Fruit fly (Drosophila melanogaster) whole organism, embryonic: ENCODE results near the gene fend.

Experiments
- Aef1 ChIP-seq: fragments of 200-800 bp; sonication (Bioruptor generic); IDR thresholded peaks from 3 replicates; pipeline ENCODE4 v1.3.6; 2022; ENCODE audit warnings: missing biosample characterization, missing genetic modification characterization
- Blimp-1 ChIP-seq: fragments of 200-800 bp; sonication (Bioruptor generic); optimal IDR thresholded peaks from 3 replicates; lab custom pipeline; 2018; ENCODE audit warnings: missing biosample characterization, missing genetic modification characterization, mild to moderate bottlenecking, moderate library complexity, missing genetic modification reagents
- CG10274 ChIP-seq: fragments of 200-800 bp; sonication (Bioruptor generic); optimal IDR thresholded peaks from 3 replicates; lab custom pipeline; 2017; ENCODE audit warnings: missing biosample characterization, mild to moderate bottlenecking, missing genetic modification characterization
- CG11723 ChIP-seq: fragments of 200-800 bp; sonication (Bioruptor generic); optimal IDR thresholded peaks from 2 replicates; lab custom pipeline; 2017; ENCODE audit warnings: missing biosample characterization, mild to moderate bottlenecking, missing genetic modification characterization
- CG12236 ChIP-seq: fragments of 200-800 bp; sonication (Bioruptor generic); optimal IDR thresholded peaks from 2 replicates; lab custom pipeline; 2016; ENCODE audit warnings: missing biosample characterization, missing genetic modification characterization
- CG13287 ChIP-seq: fragments of 200-800 bp; sonication (Bioruptor generic); IDR thresholded peaks from 2 replicates; pipeline ENCODE4 v1.3.6; 2022; ENCODE audit warnings: missing biosample characterization, missing genetic modification characterization; ENCODE audit not compliant: partially characterized antibody
- CG13775 ChIP-seq: fragments of 200-800 bp; sonication (Bioruptor generic); optimal IDR thresholded peaks from 3 replicates; lab custom pipeline; 2017; ENCODE audit warnings: missing biosample characterization, mild to moderate bottlenecking, missing genetic modification characterization
- CG18011 ChIP-seq: fragments of 200-800 bp; sonication (Bioruptor generic); optimal IDR thresholded peaks from 2 replicates; lab custom pipeline; 2017; ENCODE audit warnings: missing biosample characterization, missing genetic modification characterization, mild to moderate bottlenecking, moderate library complexity, missing genotype
- CG18262 ChIP-seq: fragments of 200-800 bp; optimal IDR thresholded peaks from 3 replicates; lab custom pipeline; 2019; ENCODE audit warnings: missing biosample characterization, mild to moderate bottlenecking, missing genetic modification characterization, moderate library complexity
- CG31224 ChIP-seq: fragments of 200-800 bp; sonication (Bioruptor generic); IDR thresholded peaks from 2 replicates; pipeline ENCODE4 v1.3.6; 2022; ENCODE audit warnings: missing biosample characterization, missing genetic modification characterization
- CG31441 ChIP-seq: fragments of 200-800 bp; sonication (Bioruptor generic); IDR thresholded peaks from 2 replicates; pipeline ENCODE4 v1.3.6; 2022; ENCODE audit warnings: missing biosample characterization, missing genetic modification characterization
- CG3281 ChIP-seq: fragments of 200-800 bp; sonication (Bioruptor generic); optimal IDR thresholded peaks from 3 replicates; lab custom pipeline; 2017; ENCODE audit warnings: missing biosample characterization, mild to moderate bottlenecking, missing genetic modification characterization
- CG42726 ChIP-seq: fragments of 200-800 bp; sonication (Bioruptor generic); IDR thresholded peaks from 2 replicates; pipeline ENCODE4 v1.3.6; 2022; ENCODE audit warnings: missing biosample characterization, missing genetic modification characterization; ENCODE audit not compliant: partially characterized antibody
- CG4360 ChIP-seq: fragments of 200-800 bp; sonication (Bioruptor generic); IDR thresholded peaks from 2 replicates; pipeline ENCODE4 v1.3.6; 2022; ENCODE audit warnings: missing biosample characterization, missing genetic modification characterization
- CG4404 ChIP-seq: fragments of 200-800 bp; sonication (Bioruptor generic); IDR thresholded peaks from 2 replicates; pipeline ENCODE4 v1.3.6; 2022; ENCODE audit warnings: missing biosample characterization, missing genetic modification characterization
- CG4424 ChIP-seq: fragments of 200-800 bp; sonication (Bioruptor generic); optimal IDR thresholded peaks from 3 replicates; lab custom pipeline; 2016; ENCODE audit warnings: missing biosample characterization, missing genetic modification characterization
- CG7357 ChIP-seq: fragments of 200-800 bp; sonication (Bioruptor generic); IDR thresholded peaks from 3 replicates; pipeline ENCODE4 v1.3.6; 2022; ENCODE audit warnings: missing biosample characterization, missing genetic modification characterization
- Camta ChIP-seq: fragments of 200-800 bp; sonication (Bioruptor generic); optimal IDR thresholded peaks from 2 replicates; lab custom pipeline; 2016; ENCODE audit warnings: missing biosample characterization, missing genetic modification characterization
- Chrac-16 ChIP-seq: fragments of 200-800 bp; sonication (Bioruptor generic); optimal IDR thresholded peaks from 3 replicates; lab custom pipeline; 2016; ENCODE audit warnings: missing biosample characterization, missing genetic modification characterization
- Doc3 ChIP-seq: fragments of 200-800 bp; sonication (Bioruptor generic); IDR thresholded peaks from 3 replicates; pipeline ENCODE4 v1.3.6; 2022; ENCODE audit warnings: missing biosample characterization, missing genetic modification characterization; ENCODE audit not compliant: partially characterized antibody
- Eip74EF ChIP-seq, 2 experiments: fragments of 200-800 bp in 1 of 2; fragments of >200 bp in 1 of 2; sonication (Bioruptor generic) in 1 of 2; optimal IDR thresholded peaks; 2 replicates each; lab custom pipeline; 2017 to 2019; ENCODE audit warnings: missing biosample characterization in 2 of 2, missing genetic modification characterization in 2 of 2, mild to moderate bottlenecking in 1 of 2, moderate library complexity in 1 of 2
- Ets65A ChIP-seq: fragments of 200-800 bp; sonication (Bioruptor generic); peaks from one replicate; lab custom pipeline; 2016; ENCODE audit warnings: missing biosample characterization, missing genetic modification characterization
- HHEX ChIP-seq: fragments of 200-800 bp; sonication (Bioruptor generic); optimal IDR thresholded peaks from 3 replicates; lab custom pipeline; 2017; ENCODE audit warnings: missing biosample characterization, mild to moderate bottlenecking, missing genetic modification characterization, missing genetic modification reagents
- Hey ChIP-seq: fragments of 200-800 bp; sonication (Bioruptor generic); optimal IDR thresholded peaks from 3 replicates; lab custom pipeline; 2018; ENCODE audit warnings: missing biosample characterization, mild to moderate bottlenecking, missing genetic modification characterization
- Med ChIP-seq: fragments of 200-800 bp; sonication (Bioruptor generic); peaks from one replicate; lab custom pipeline; 2016; ENCODE audit warnings: missing biosample characterization, missing genetic modification characterization, mild to moderate bottlenecking, inconsistent platforms, moderate library complexity
- Oaz ChIP-seq: fragments of 200-800 bp; sonication (Bioruptor generic); IDR thresholded peaks from 2 replicates; pipeline ENCODE4 v1.3.6; 2022; ENCODE audit warnings: missing biosample characterization, missing genetic modification characterization
- Optix ChIP-seq: fragments of 200-800 bp; sonication (Bioruptor generic); IDR thresholded peaks from 3 replicates; pipeline ENCODE4 v1.3.6; 2022; ENCODE audit warnings: missing biosample characterization, missing genetic modification characterization
- PHDP ChIP-seq: fragments of 200-800 bp; sonication (Bioruptor generic); optimal IDR thresholded peaks from 3 replicates; lab custom pipeline; 2018; ENCODE audit warnings: missing biosample characterization, mild to moderate bottlenecking, missing genetic modification characterization, moderate library complexity
- Ptx1 ChIP-seq: fragments of 200-800 bp; sonication (Bioruptor generic); IDR thresholded peaks from 2 replicates; pipeline ENCODE4 v1.3.6; 2022; ENCODE audit warnings: missing biosample characterization, missing genetic modification characterization
- Ravus ChIP-seq: fragments of 200-800 bp; sonication (Bioruptor generic); IDR thresholded peaks from 2 replicates; pipeline ENCODE4 v1.3.6; 2022; ENCODE audit warnings: missing biosample characterization, missing genetic modification characterization
- Side ChIP-seq: fragments of 200-800 bp; sonication (Bioruptor generic); optimal IDR thresholded peaks from 2 replicates; lab custom pipeline; 2016; ENCODE audit warnings: missing biosample characterization, missing genetic modification characterization
- Sox100B ChIP-seq: fragments of 200-800 bp; sonication (Bioruptor generic); optimal IDR thresholded peaks from 3 replicates; lab custom pipeline; 2018; ENCODE audit warnings: missing biosample characterization, mild to moderate bottlenecking, missing genetic modification characterization
- ac ChIP-seq: fragments of 200-800 bp; sonication (Bioruptor generic); optimal IDR thresholded peaks from 3 replicates; lab custom pipeline; 2017; ENCODE audit warnings: missing biosample characterization, mild to moderate bottlenecking, missing genetic modification characterization
- ara ChIP-seq: fragments of 200-800 bp; sonication (Bioruptor generic); IDR thresholded peaks from 2 replicates; pipeline ENCODE4 v1.3.6; 2022; ENCODE audit warnings: missing biosample characterization, missing genetic modification characterization
- bcd ChIP-seq: fragments of 200-800 bp; sonication (Bioruptor generic); optimal IDR thresholded peaks from 2 replicates; lab custom pipeline; 2017; ENCODE audit warnings: missing biosample characterization, mild to moderate bottlenecking, missing genetic modification characterization
- bowl ChIP-seq: fragments of 200-800 bp; sonication (Bioruptor generic); IDR thresholded peaks from 2 replicates; pipeline ENCODE4 v1.3.6; 2022; ENCODE audit warnings: missing biosample characterization, missing genetic modification characterization
- dysf ChIP-seq: fragments of 200-800 bp; sonication (Bioruptor generic); IDR thresholded peaks from 3 replicates; pipeline ENCODE4 v1.3.6; 2022; ENCODE audit warnings: missing biosample characterization, missing genetic modification characterization
- emc ChIP-seq: fragments of 200-800 bp; sonication (Bioruptor generic); optimal IDR thresholded peaks from 2 replicates; lab custom pipeline; 2016; ENCODE audit warnings: missing biosample characterization, missing genetic modification characterization
- esg ChIP-seq: fragments of 200-800 bp; sonication (Bioruptor generic); conservative IDR thresholded peaks from 2 replicates; pipeline ENCODE4 v1.3.6; 2022; ENCODE audit warnings: missing biosample characterization, missing genetic modification characterization
- gem ChIP-seq: fragments of 200-800 bp; sonication (Bioruptor generic); optimal IDR thresholded peaks from 2 replicates; lab custom pipeline; 2019; ENCODE audit warnings: missing biosample characterization, mild to moderate bottlenecking, missing genetic modification characterization, moderate library complexity
- jumu ChIP-seq: fragments of 200-800 bp; sonication (Bioruptor generic); optimal IDR thresholded peaks from 3 replicates; lab custom pipeline; 2016; ENCODE audit warnings: missing biosample characterization, missing genetic modification characterization
- pb ChIP-seq: fragments of 200-800 bp; sonication (Bioruptor generic); optimal IDR thresholded peaks from 3 replicates; lab custom pipeline; 2016; ENCODE audit warnings: missing biosample characterization, missing genetic modification characterization
- psq ChIP-seq: fragments of 200-800 bp; sonication (Bioruptor generic); optimal IDR thresholded peaks from 2 replicates; lab custom pipeline; 2017; ENCODE audit warnings: missing biosample characterization, missing genetic modification characterization
- ranshi ChIP-seq: fragments of 200-800 bp; sonication (Bioruptor generic); IDR thresholded peaks from 2 replicates; pipeline ENCODE4 v1.3.6; 2022; ENCODE audit warnings: missing biosample characterization, missing genetic modification characterization
- slou ChIP-seq: fragments of 200-800 bp; sonication (Bioruptor generic); optimal IDR thresholded peaks from 3 replicates; lab custom pipeline; 2016; ENCODE audit warnings: missing biosample characterization, missing genetic modification characterization
- sna ChIP-seq: fragments of 200-800 bp; sonication (Bioruptor generic); IDR thresholded peaks from 2 replicates; pipeline ENCODE4 v1.3.6; 2022; ENCODE audit warnings: missing biosample characterization, missing genetic modification characterization; ENCODE audit not compliant: partially characterized antibody
- tio ChIP-seq: fragments of 200-800 bp; sonication (Bioruptor generic); optimal IDR thresholded peaks from 2 replicates; lab custom pipeline; 2017; ENCODE audit warnings: missing biosample characterization, missing genetic modification characterization, inconsistent platforms
- tup ChIP-seq: fragments of 200-800 bp; sonication (Bioruptor generic); optimal IDR thresholded peaks from 2 replicates; lab custom pipeline; 2016; ENCODE audit warnings: missing biosample characterization, mild to moderate bottlenecking, missing genetic modification characterization, moderate library complexity
- unpg ChIP-seq: fragments of 200-800 bp; sonication (Bioruptor generic); optimal IDR thresholded peaks from 3 replicates; lab custom pipeline; 2018; ENCODE audit warnings: missing biosample characterization, mild to moderate bottlenecking, missing genetic modification characterization, moderate library complexity
- zen ChIP-seq: fragments of 200-800 bp; sonication (Bioruptor generic); optimal IDR thresholded peaks from 3 replicates; lab custom pipeline; 2018; ENCODE audit warnings: missing biosample characterization, mild to moderate bottlenecking, missing genetic modification characterization, moderate library complexity

The fend gene

dm6 chrX:9119671-9120364, 15.1 kb downstream of the fend start (continued):
- TF ChIP-seq sna (GFP tag; lab: Robert Waterston, UW) = no peak
- no peak for TF ChIP-seq CG4360 (GFP tag; lab: Robert Waterston, UW)
- TF ChIP-seq slou = no peak
- TF ChIP-seq Oaz (GFP tag; lab: Robert Waterston, UW) = no peak
- no peak for TF ChIP-seq bowl (GFP tag; lab: Robert Waterston, UW)
- TF ChIP-seq zen = no peak
- peak; percentile 6 for TF ChIP-seq HHEX (GFP tag; lab: Kevin White, UChicago)
- TF ChIP-seq CG12236 (GFP tag; lab: Kevin White, UChicago) = no peak
- TF ChIP-seq ara (GFP tag; lab: Robert Waterston, UW) = no peak
- no peak for TF ChIP-seq Doc3
- peak; percentile 6 for TF ChIP-seq PHDP
- TF ChIP-seq esg (GFP tag; lab: Robert Waterston, UW) = no peak
- peak; percentile 63 for TF ChIP-seq Med (GFP tag; lab: Kevin White, UChicago)
- TF ChIP-seq Ets65A (GFP tag; lab: Kevin White, UChicago) = peak; percentile 80
- no peak for TF ChIP-seq emc (GFP tag; lab: Kevin White, UChicago)
- 0 out of 2 replicates have a peak, but pooled peaks have one; percentile 6 for TF ChIP-seq Ptx1 (GFP tag; lab: Robert Waterston, UW)
- TF ChIP-seq bcd = no peak
- no peak for TF ChIP-seq Ravus (GFP tag; lab: Robert Waterston, UW)
- TF ChIP-seq CG13775 (GFP tag; lab: Kevin White, UChicago) = no peak
- no peak for TF ChIP-seq dysf
- no peak for TF ChIP-seq CG31224 (GFP tag; lab: Robert Waterston, UW)
- no peak for TF ChIP-seq CG13287 (GFP tag; lab: Robert Waterston, UW)
- peak; percentile 15 for TF ChIP-seq Blimp-1
- no peak for TF ChIP-seq psq (GFP tag; lab: Kevin White, UChicago)
- TF ChIP-seq CG42726 (GFP tag; lab: Robert Waterston, UW) = no peak
- no peak for TF ChIP-seq Eip74EF (GFP tag; optimal IDR thresholded peaks at IDR 0.05; lab: Kevin White, UChicago)
- TF ChIP-seq pb (GFP tag; lab: Kevin White, UChicago) = peak; percentile 12
- TF ChIP-seq CG18262 (tag; lab: Kevin White, UChicago) = peak; percentile 58
- no peak for TF ChIP-seq CG18011 (GFP tag; lab: Kevin White, UChicago)
- TF ChIP-seq Hey (tag; lab: Kevin White, UChicago) = no peak
- peak; percentile 67 for TF ChIP-seq Sox100B (GFP tag; lab: Kevin White, UChicago)
- no peak for TF ChIP-seq CG10274 (GFP tag; lab: Kevin White, UChicago)
- peak; percentile 6 for TF ChIP-seq tio (GFP tag; lab: Kevin White, UChicago)
- TF ChIP-seq CG4424 (GFP tag; lab: Kevin White, UChicago) = peak; percentile 44
- peak; percentile 35; the same call in 1 of the 2 replicates for TF ChIP-seq CG31441
- TF ChIP-seq CG11723 (GFP tag; lab: Kevin White, UChicago) = no peak
- TF ChIP-seq Chrac-16 = peak; percentile 28
- no peak for TF ChIP-seq ac (GFP tag; lab: Kevin White, UChicago)
- peak; percentile 33 for TF ChIP-seq CG3281
- no peak for TF ChIP-seq CG7357 (GFP tag; lab: Robert Waterston, UW)
- no peak for TF ChIP-seq Side
- no peak for TF ChIP-seq CG4404 (GFP tag; lab: Robert Waterston, UW)
- TF ChIP-seq Camta (GFP tag; lab: Kevin White, UChicago) = no peak
- TF ChIP-seq jumu = no peak
- TF ChIP-seq ranshi = no peak
- no peak for TF ChIP-seq Optix (GFP tag; lab: Robert Waterston, UW)
- peak; percentile 57 for TF ChIP-seq gem (tag; lab: Kevin White, UChicago)
- no peak for TF ChIP-seq tup (GFP tag; lab: Kevin White, UChicago)
- TF ChIP-seq Aef1 (GFP tag; lab: Robert Waterston, UW) = no peak
- no peak for TF ChIP-seq unpg
